Fruit fly (Drosophila melanogaster) whole organism, wandering third instar larva: ENCODE measurements around the gene Pdi.

ENCODE experiments used
- GATAd ChIP-seq: sonication (Bioruptor generic); optimal IDR thresholded peaks from 2 replicates; lab custom pipeline; 2016; ENCODE audit warnings: missing biosample characterization, missing genetic modification characterization
- Hnf4 ChIP-seq: fragments of 200-800 bp; sonication (Bioruptor generic); optimal IDR thresholded peaks from 2 replicates; lab custom pipeline; 2016; ENCODE audit warnings: missing biosample characterization, mild to moderate bottlenecking, missing genetic modification characterization
- Hr78 ChIP-seq: fragments of >200 bp; optimal IDR thresholded peaks from 2 replicates; lab custom pipeline; 2017; ENCODE audit warnings: missing biosample characterization, missing genetic modification characterization
- Jra ChIP-seq: sonication (Bioruptor generic); optimal IDR thresholded peaks from 2 replicates; lab custom pipeline; 2016; ENCODE audit warnings: missing biosample characterization, missing genetic modification characterization
- Myc ChIP-seq: fragments of >200 bp; optimal IDR thresholded peaks from 2 replicates; lab custom pipeline; 2017
- N ChIP-seq: fragments of >200 bp; optimal IDR thresholded peaks from 2 replicates; lab custom pipeline; 2018; ENCODE audit warnings: missing biosample characterization, missing external identifiers, missing genetic modification characterization
- OdsH ChIP-seq: fragments of 200-800 bp; sonication (Bioruptor generic); optimal IDR thresholded peaks from 2 replicates; lab custom pipeline; 2016; ENCODE audit warnings: missing biosample characterization, mild to moderate bottlenecking, missing genetic modification characterization
- br ChIP-seq: fragments of 200-800 bp; sonication (Bioruptor generic); optimal IDR thresholded peaks from 2 replicates; lab custom pipeline; 2016; ENCODE audit warnings: missing biosample characterization, missing genetic modification characterization
- dmrt93B ChIP-seq: fragments of 200-800 bp; sonication (Bioruptor generic); optimal IDR thresholded peaks from 2 replicates; lab custom pipeline; 2018; ENCODE audit warnings: missing biosample characterization, mild to moderate bottlenecking, missing genetic modification characterization
- h ChIP-seq: fragments of 200-800 bp; sonication (Bioruptor generic); optimal IDR thresholded peaks from 3 replicates; lab custom pipeline; 2016; ENCODE audit warnings: missing biosample characterization, mild to moderate bottlenecking, missing genetic modification characterization
- lola ChIP-seq: fragments of >200 bp; optimal IDR thresholded peaks from 2 replicates; lab custom pipeline; 2017; ENCODE audit warnings: missing biosample characterization, missing genetic modification characterization
- psq ChIP-seq: fragments of 200-800 bp; sonication (Bioruptor generic); optimal IDR thresholded peaks from 3 replicates; lab custom pipeline; 2017; ENCODE audit warnings: missing biosample characterization, mild to moderate bottlenecking, missing genetic modification characterization, moderate library complexity

DNA sequence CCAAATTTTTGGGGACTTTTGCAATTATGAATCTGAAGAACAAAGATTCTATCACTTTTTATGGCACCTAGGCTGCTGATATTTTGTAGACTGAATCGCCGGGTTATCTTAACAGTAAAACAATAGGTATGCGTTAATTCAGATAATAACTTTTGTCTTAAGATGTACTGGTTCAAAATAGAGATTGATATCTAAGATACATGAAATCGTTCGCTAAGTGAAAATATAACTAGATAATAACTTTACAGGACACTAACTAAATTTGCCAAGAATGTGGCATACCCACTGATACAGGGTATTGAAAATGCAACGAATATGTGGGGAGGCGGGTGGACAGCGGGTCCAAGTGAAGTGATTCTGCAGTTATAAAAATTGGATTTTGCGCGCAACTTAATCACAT is 49.5 kb upstream of the Pdi start:
- TF ChIP-seq Myc (lab: Kevin White, UChicago) (no peak), lola (GFP tag; lab: Kevin White, UChicago) (no peak), Jra (no peak), GATAd (GFP tag; lab: Kevin White, UChicago) (no peak), br (GFP tag; lab: Kevin White, UChicago) (no peak), OdsH (GFP tag; lab: Kevin White, UChicago) (no peak), N (no peak), h (GFP tag; lab: Kevin White, UChicago) (no peak), psq (GFP tag; lab: Kevin White, UChicago) (no peak), Hr78 (GFP tag; lab: Kevin White, UChicago) (no peak), dmrt93B (GFP tag; lab: Kevin White, UChicago) (no peak), Hnf4 (no peak)
